Worm (Caenorhabditis elegans) whole organism, late embryonic: ENCODE measurements around the gene K04E7.1.

Experiments used
- C38D4.7 ChIP-seq: fragments of 200-800 bp; sonication (Bioruptor generic); optimal IDR thresholded peaks from 2 replicates; lab custom pipeline; 2018; ENCODE audit warnings: mild to moderate bottlenecking, missing genetic modification characterization, moderate library complexity, missing compliant biosample characterization
- F13H6.1 ChIP-seq: sonication (generic microtip); optimal IDR thresholded peaks from 2 replicates; lab custom pipeline; 2016; ENCODE audit warnings: missing genetic modification characterization, missing compliant biosample characterization
- K09A11.1 ChIP-seq: sonication (generic microtip); optimal IDR thresholded peaks from 2 replicates; lab custom pipeline; 2017; ENCODE audit warnings: antibody characterized with exemption, mild to moderate bottlenecking, missing genetic modification characterization, missing compliant biosample characterization; ENCODE audit not compliant: insufficient read depth
- T23F11.4 ChIP-seq: fragments of 200-800 bp; sonication (Bioruptor generic); optimal IDR thresholded peaks from 2 replicates; lab custom pipeline; 2018; ENCODE audit warnings: mild to moderate bottlenecking, missing genetic modification characterization, missing compliant biosample characterization
- Y22D7AL.16 ChIP-seq: sonication (generic microtip); optimal IDR thresholded peaks from 2 replicates; lab custom pipeline; 2016; ENCODE audit warnings: missing genetic modification characterization, missing compliant biosample characterization
- ama-1 ChIP-seq: fragments of 150-350 bp; optimal IDR thresholded peaks from 2 replicates; lab custom pipeline; 2014
- ceh-18 ChIP-seq: sonication (generic microtip); optimal IDR thresholded peaks from 2 replicates; lab custom pipeline; 2016; ENCODE audit warnings: missing genetic modification characterization, missing compliant biosample characterization
- ceh-19 ChIP-seq: fragments of 200-800 bp; sonication (Bioruptor generic); optimal IDR thresholded peaks from 2 replicates; lab custom pipeline; 2018; ENCODE audit warnings: mild to moderate bottlenecking, missing genetic modification characterization, missing compliant biosample characterization
- ceh-24 ChIP-seq: sonication (generic microtip); optimal IDR thresholded peaks from 2 replicates; lab custom pipeline; 2016; ENCODE audit warnings: mild to moderate bottlenecking, missing genetic modification characterization, missing compliant biosample characterization
- ceh-30 ChIP-seq: fragments of 150-350 bp; optimal IDR thresholded peaks from 2 replicates; lab custom pipeline; 2014; ENCODE audit warnings: missing biosample characterization, missing genetic modification characterization
- ceh-45 ChIP-seq: fragments of 200-800 bp; sonication (Bioruptor generic); IDR thresholded peaks from 2 replicates; pipeline ENCODE4 v1.3.6; 2022; ENCODE audit warnings: missing genetic modification reagents, missing genetic modification characterization, missing compliant biosample characterization
- ceh-6 ChIP-seq: fragments of 200-800 bp; sonication (Bioruptor generic); optimal IDR thresholded peaks from 2 replicates; lab custom pipeline; 2018; ENCODE audit warnings: mild to moderate bottlenecking, missing genetic modification characterization, missing compliant biosample characterization
- ceh-9 ChIP-seq: sonication (generic microtip); optimal IDR thresholded peaks from 2 replicates; lab custom pipeline; 2016; ENCODE audit warnings: mild to moderate bottlenecking, missing genetic modification characterization, inconsistent platforms, missing compliant biosample characterization
- che-1 ChIP-seq: sonication (generic microtip); optimal IDR thresholded peaks from 2 replicates; lab custom pipeline; 2016; ENCODE audit warnings: mild to moderate bottlenecking, missing genetic modification characterization, missing compliant biosample characterization
- dmd-4 ChIP-seq: sonication (generic microtip); optimal IDR thresholded peaks from 2 replicates; lab custom pipeline; 2016; ENCODE audit warnings: borderline replicate concordance, missing genetic modification characterization, missing compliant biosample characterization
- ets-4 ChIP-seq: sonication (generic microtip); optimal IDR thresholded peaks from 2 replicates; lab custom pipeline; 2016; ENCODE audit warnings: missing genetic modification characterization, missing compliant biosample characterization
- eyg-1 ChIP-seq: sonication (generic microtip); optimal IDR thresholded peaks from 2 replicates; lab custom pipeline; 2016; ENCODE audit warnings: missing genotype, missing genetic modification characterization, missing compliant biosample characterization
- gmeb-2 ChIP-seq: sonication (generic microtip); optimal IDR thresholded peaks from 2 replicates; lab custom pipeline; 2016; ENCODE audit warnings: missing genetic modification characterization, inconsistent platforms, missing compliant biosample characterization
- hlh-13 ChIP-seq: fragments of 200-800 bp; sonication (Bioruptor generic); optimal IDR thresholded peaks from 2 replicates; lab custom pipeline; 2018; ENCODE audit warnings: mild to moderate bottlenecking, missing genetic modification characterization, missing compliant biosample characterization
- hlh-6 ChIP-seq: sonication (generic microtip); optimal IDR thresholded peaks from 2 replicates; lab custom pipeline; 2016; ENCODE audit warnings: missing genotype, missing genetic modification characterization, missing compliant biosample characterization
- hlh-8 ChIP-seq: sonication (generic microtip); optimal IDR thresholded peaks from 2 replicates; lab custom pipeline; 2016; ENCODE audit warnings: missing genotype, missing genetic modification characterization, missing compliant biosample characterization
- lim-6 ChIP-seq: sonication (generic microtip); optimal IDR thresholded peaks from 2 replicates; lab custom pipeline; 2016; ENCODE audit warnings: missing genetic modification characterization, missing compliant biosample characterization
- lin-11 ChIP-seq: fragments of 200-800 bp; sonication (Bioruptor generic); optimal IDR thresholded peaks from 2 replicates; lab custom pipeline; 2018; ENCODE audit warnings: mild to moderate bottlenecking, missing genetic modification characterization, missing compliant biosample characterization
- nhr-232 ChIP-seq: sonication (generic microtip); optimal IDR thresholded peaks from 2 replicates; lab custom pipeline; 2016; ENCODE audit warnings: missing genetic modification characterization, missing compliant biosample characterization
- pag-3 ChIP-seq: sonication (generic microtip); optimal IDR thresholded peaks from 2 replicates; lab custom pipeline; 2016; ENCODE audit warnings: missing compliant biosample characterization, missing genetic modification characterization, borderline replicate concordance
- pat-9 ChIP-seq: fragments of 200-800 bp; sonication (Bioruptor generic); optimal IDR thresholded peaks from 2 replicates; lab custom pipeline; 2018; ENCODE audit warnings: mild to moderate bottlenecking, missing genetic modification characterization, moderate library complexity, missing compliant biosample characterization
- pax-1 ChIP-seq: fragments of 150-350 bp; optimal IDR thresholded peaks from 2 replicates; lab custom pipeline; 2014; ENCODE audit warnings: missing biosample characterization, missing genetic modification characterization
- pha-2 ChIP-seq: sonication (generic microtip); optimal IDR thresholded peaks from 2 replicates; lab custom pipeline; 2017; ENCODE audit warnings: mild to moderate bottlenecking, missing genetic modification characterization, missing compliant biosample characterization
- pha-4 ChIP-seq: fragments of 150-350 bp; optimal IDR thresholded peaks from 2 replicates; lab custom pipeline; 2018; ENCODE audit warnings: missing biosample characterization, missing genetic modification reagents, missing genetic modification characterization
- pqm-1 ChIP-seq: sonication (generic microtip); optimal IDR thresholded peaks from 2 replicates; lab custom pipeline; 2016; ENCODE audit warnings: missing genetic modification characterization, missing compliant biosample characterization
- sdc-2 ChIP-seq: sonication (generic microtip); optimal IDR thresholded peaks from 2 replicates; lab custom pipeline; 2016; ENCODE audit warnings: missing genotype, missing genetic modification characterization, missing compliant biosample characterization
- sox-4 ChIP-seq: sonication (generic microtip); optimal IDR thresholded peaks from 2 replicates; lab custom pipeline; 2017; ENCODE audit warnings: mild to moderate bottlenecking, missing genetic modification characterization, inconsistent platforms, missing compliant biosample characterization
- syd-9 ChIP-seq: sonication (generic microtip); optimal IDR thresholded peaks from 2 replicates; lab custom pipeline; 2016; ENCODE audit warnings: mild to moderate bottlenecking, missing genetic modification characterization, moderate library complexity, missing compliant biosample characterization
- tbx-7 ChIP-seq: sonication (generic microtip); optimal IDR thresholded peaks from 2 replicates; lab custom pipeline; 2016; ENCODE audit warnings: missing genotype, missing genetic modification characterization, missing compliant biosample characterization
- ttx-3 ChIP-seq: sonication (generic microtip); optimal IDR thresholded peaks from 2 replicates; lab custom pipeline; 2016; ENCODE audit warnings: missing genetic modification reagents, missing genetic modification characterization, missing compliant biosample characterization
- unc-42 ChIP-seq: sonication (generic microtip); optimal IDR thresholded peaks from 2 replicates; lab custom pipeline; 2016; ENCODE audit warnings: missing genotype, missing genetic modification characterization, missing compliant biosample characterization
- unc-86 ChIP-seq: sonication (generic microtip); optimal IDR thresholded peaks from 2 replicates; lab custom pipeline; 2016; ENCODE audit warnings: missing genetic modification characterization, missing compliant biosample characterization
- ztf-16 ChIP-seq: sonication (generic microtip); optimal IDR thresholded peaks from 2 replicates; lab custom pipeline; 2017; ENCODE audit warnings: missing genetic modification characterization, missing compliant biosample characterization

Gene K04E7.1

ce11 chrX:6430510-6430909, 31.3 kb upstream of the K04E7.1 start, which contains the start of gene ctsa-2:
ctsa-2 (minus strand) TSS chrX:6430610.
- TF ChIP-seq ceh-19 (GFP tag; lab: Kevin White, UChicago) (no peak), hlh-8 (tag; lab: Kevin White, UChicago) (no peak), lin-11 (no peak), lim-6 (no peak), ceh-24 (tag; lab: Kevin White, UChicago) (no peak), F13H6.1 (tag; lab: Kevin White, UChicago) (no peak), sdc-2 (no peak), pha-4 (no peak), hlh-6 (tag; lab: Kevin White, UChicago) (no peak), dmd-4 (tag; lab: Kevin White, UChicago) (no peak), ceh-30 (tag; lab: Kevin White, UChicago) (no peak), Y22D7AL.16 (tag; lab: Kevin White, UChicago) (no peak), sox-4 (tag; lab: Kevin White, UChicago) (no peak), K09A11.1 (tag; lab: Kevin White, UChicago) (no peak), unc-86 (tag; lab: Kevin White, UChicago) (no peak)

DNA sequence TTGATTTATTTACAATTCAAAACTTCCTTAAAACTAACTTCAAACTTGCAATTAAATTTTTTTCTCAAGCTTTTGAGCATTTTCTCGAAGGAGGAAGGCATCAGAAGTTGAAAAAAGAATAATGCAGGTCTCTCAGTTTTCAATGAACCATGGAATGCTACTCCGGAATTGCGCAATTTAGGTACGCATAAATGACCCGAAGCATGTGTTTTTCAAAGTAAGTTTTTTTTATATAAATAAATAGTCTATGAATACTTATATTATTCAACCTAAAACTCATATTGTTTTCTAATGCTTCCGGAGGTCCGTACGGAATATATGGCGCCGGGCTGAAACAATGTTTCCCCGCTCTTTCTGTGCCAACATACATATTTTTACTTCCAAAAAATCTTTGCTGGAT, 28.1 kb upstream of the K04E7.1 start, which contains the start of gene K10C2.2:
Gene K10C2.2, minus strand, starts transcription at position 101 of the 400 bp plus-strand sequence.
- TF ChIP-seq F13H6.1 (tag; lab: Kevin White, UChicago) (no peak), C38D4.7 (no peak), che-1 (tag; lab: Kevin White, UChicago) (no peak), pax-1 (tag; lab: Kevin White, UChicago) (no peak)

DNA sequence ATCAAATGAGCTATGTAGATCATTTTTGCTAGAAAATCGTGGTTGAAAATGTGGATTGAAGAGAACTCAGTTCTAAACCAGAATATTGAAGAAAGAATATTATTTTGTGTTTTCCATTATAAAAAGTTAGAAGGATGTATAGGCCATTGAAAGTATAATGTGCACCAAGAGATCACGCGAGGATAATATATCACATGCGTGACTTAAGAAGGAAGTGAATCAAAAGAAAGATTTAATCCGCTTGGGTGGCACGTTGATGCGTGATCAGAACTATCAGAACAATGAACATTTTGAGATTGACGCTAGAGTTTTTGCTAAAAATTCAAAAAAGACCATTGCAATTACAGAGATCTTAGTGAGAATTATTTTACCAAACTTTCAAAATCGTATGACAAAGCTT, 26.0 kb upstream of the K04E7.1 start:
- TF ChIP-seq pha-2 (no peak), ztf-16 (tag; lab: Kevin White, UChicago) (no peak), hlh-8 (tag; lab: Kevin White, UChicago) (no peak), pha-4 (no peak), C38D4.7 (no peak), ceh-18 (no peak), ceh-19 (GFP tag; lab: Kevin White, UChicago) (no peak), gmeb-2 (tag; lab: Kevin White, UChicago) (no peak)

ce11 chrX:6437545-6437944, 24.3 kb upstream of the K04E7.1 start, which contains the start of gene K10C2.8:
K10C2.8 (minus strand) TSS chrX:6437645.
- TF ChIP-seq ceh-6 = no peak
- TF ChIP-seq syd-9 = no peak
- TF ChIP-seq T23F11.4 (GFP tag; lab: Kevin White, UChicago) = no peak
- TF ChIP-seq ets-4 = no peak
- no peak for TF ChIP-seq unc-42 (tag; lab: Kevin White, UChicago)

ce11 chrX:6440464-6440863, 21.4 kb upstream of the K04E7.1 start, which contains the start of gene K10C2.14:
K10C2.14 (minus strand) TSS chrX:6440564.
- TF ChIP-seq tbx-7 (no peak), pat-9 (tag; lab: Kevin White, UChicago) (no peak), ceh-18 (no peak), pqm-1 (tag; lab: Kevin White, UChicago) (no peak), ama-1 (lab: Kevin White, UChicago) (no peak), unc-86 (tag; lab: Kevin White, UChicago) (no peak), hlh-13 (GFP tag; lab: Kevin White, UChicago) (no peak), sox-4 (tag; lab: Kevin White, UChicago) (no peak), nhr-232 (tag; lab: Kevin White, UChicago) (no peak), ttx-3 (no peak), ceh-9 (tag; lab: Kevin White, UChicago) (no peak), hlh-8 (tag; lab: Kevin White, UChicago) (no peak), pag-3 (no peak), ceh-45 (GFP tag; lab: Robert Waterston, UW) (no peak), eyg-1 (tag; lab: Kevin White, UChicago) (no peak), unc-42 (tag; lab: Kevin White, UChicago) (no peak), ceh-30 (tag; lab: Kevin White, UChicago) (no peak)
- TF ChIP-seq, all 69 proteins: peak for 0
